Worm (Caenorhabditis elegans) whole organism, L2 larva: Measurements from ENCODE around the gene C50F4.6.

Source experiments
- lin-39 ChIP-seq: fragments of 150-350 bp; optimal IDR thresholded peaks from 2 replicates; lab custom pipeline; 2014; ENCODE audit warnings: missing biosample characterization, missing genetic modification reagents, missing genetic modification characterization
- lsy-2 ChIP-seq, 2 experiments: fragments of 150-350 bp in 1 of 2; sonication (generic microtip) in 1 of 2; optimal IDR thresholded peaks; 2 replicates each; lab custom pipeline; 2014 to 2017; ENCODE audit warnings: missing biosample characterization in 2 of 2, missing genetic modification characterization in 2 of 2
- snpc-4 ChIP-seq: fragments of 150-350 bp; optimal IDR thresholded peaks from 2 replicates; lab custom pipeline; 2014; ENCODE audit warnings: missing biosample characterization, missing genetic modification characterization
- unc-62 ChIP-seq: fragments of 150-350 bp; optimal IDR thresholded peaks from 2 replicates; lab custom pipeline; 2014; ENCODE audit warnings: missing biosample characterization, missing genetic modification reagents, missing genetic modification characterization

ce11 chrV:9546042-9546581 lies at the start of gene C50F4.6:
- peak in 1 of 2 experiments; percentile 13 for TF ChIP-seq lsy-2 (tag; optimal IDR thresholded peaks at IDR 0.05; lab: Kevin White, UChicago)
- TF ChIP-seq lin-39, result no peak
- no peak for TF ChIP-seq unc-62 (GFP tag; lab: Kevin White, UChicago)
- no peak for TF ChIP-seq snpc-4 (tag; lab: Kevin White, UChicago)
